Worm (Caenorhabditis elegans) whole organism, L2 larva: Measurements from ENCODE around the gene nhr-150.

Experiments used
- R02D3.7 ChIP-seq: fragments of 150-350 bp; optimal IDR thresholded peaks from 2 replicates; lab custom pipeline; 2014; ENCODE audit warnings: missing biosample characterization, missing genetic modification characterization
- aly-2 ChIP-seq: fragments of 150-350 bp; optimal IDR thresholded peaks from 2 replicates; lab custom pipeline; 2014; ENCODE audit warnings: missing biosample characterization, missing genetic modification characterization
- ceh-16 ChIP-seq: fragments of 150-350 bp; optimal IDR thresholded peaks from 2 replicates; lab custom pipeline; 2014; ENCODE audit warnings: missing biosample characterization, missing genetic modification characterization
- crh-2 ChIP-seq: sonication (generic microtip); optimal IDR thresholded peaks from 2 replicates; lab custom pipeline; 2017; ENCODE audit warnings: missing biosample characterization, missing genetic modification characterization
- egl-27 ChIP-seq: sonication (generic microtip); optimal IDR thresholded peaks from 3 replicates; lab custom pipeline; 2017; ENCODE audit warnings: missing biosample characterization, missing genetic modification reagents, missing genetic modification characterization
- fos-1 ChIP-seq: fragments of 150-350 bp; optimal IDR thresholded peaks from 2 replicates; lab custom pipeline; 2014; ENCODE audit warnings: missing biosample characterization, missing genetic modification characterization
- lin-39 ChIP-seq: fragments of 150-350 bp; optimal IDR thresholded peaks from 2 replicates; lab custom pipeline; 2014; ENCODE audit warnings: missing biosample characterization, missing genetic modification reagents, missing genetic modification characterization
- mdl-1 ChIP-seq, 2 experiments: fragments of 150-350 bp in 1 of 2; sonication (generic microtip) in 1 of 2; optimal IDR thresholded peaks; 2 replicates each; lab custom pipeline; 2017; ENCODE audit warnings: missing biosample characterization in 2 of 2, missing genetic modification characterization in 2 of 2
- nhr-25 ChIP-seq: fragments of 150-350 bp; sonication (generic microtip); optimal IDR thresholded peaks from 3 replicates; lab custom pipeline; 2014; ENCODE audit warnings: missing biosample characterization, missing genetic modification characterization
- unc-62 ChIP-seq: fragments of 150-350 bp; optimal IDR thresholded peaks from 2 replicates; lab custom pipeline; 2014; ENCODE audit warnings: missing biosample characterization, missing genetic modification reagents, missing genetic modification characterization
- zag-1 ChIP-seq: fragments of 150-350 bp; optimal IDR thresholded peaks from 2 replicates; lab custom pipeline; 2014; ENCODE audit warnings: missing biosample characterization, missing genetic modification characterization
- ztf-4 ChIP-seq: fragments of 150-350 bp; optimal IDR thresholded peaks from 2 replicates; lab custom pipeline; 2014; ENCODE audit warnings: missing biosample characterization, missing genetic modification characterization

- no peak for TF ChIP-seq mdl-1 (tag; optimal IDR thresholded peaks at IDR 0.05; lab: Kevin White, UChicago)
- no peak for TF ChIP-seq R02D3.7 (tag; lab: Kevin White, UChicago)
- TF ChIP-seq aly-2 (tag; lab: Kevin White, UChicago): no peak
- no peak for TF ChIP-seq ztf-4
- no peak for TF ChIP-seq ceh-16 (tag; lab: Kevin White, UChicago)
- no peak for TF ChIP-seq egl-27
- TF ChIP-seq lin-39 (tag; lab: Kevin White, UChicago): no peak
- no peak for TF ChIP-seq fos-1 (tag; lab: Kevin White, UChicago)
- no peak for TF ChIP-seq zag-1 (tag; lab: Kevin White, UChicago)
- no peak for TF ChIP-seq nhr-25
- TF ChIP-seq unc-62 (GFP tag; lab: Kevin White, UChicago): no peak
- no peak for TF ChIP-seq crh-2 (tag; lab: Kevin White, UChicago)
Observed at ce11 chrV:15478597-15478996, 2.7 kb downstream of the nhr-150 start, which contains the start of gene C06B8.2.
